Worm (Caenorhabditis elegans): ENCODE data around the gene srab-13.

Gene srab-13

DNA sequence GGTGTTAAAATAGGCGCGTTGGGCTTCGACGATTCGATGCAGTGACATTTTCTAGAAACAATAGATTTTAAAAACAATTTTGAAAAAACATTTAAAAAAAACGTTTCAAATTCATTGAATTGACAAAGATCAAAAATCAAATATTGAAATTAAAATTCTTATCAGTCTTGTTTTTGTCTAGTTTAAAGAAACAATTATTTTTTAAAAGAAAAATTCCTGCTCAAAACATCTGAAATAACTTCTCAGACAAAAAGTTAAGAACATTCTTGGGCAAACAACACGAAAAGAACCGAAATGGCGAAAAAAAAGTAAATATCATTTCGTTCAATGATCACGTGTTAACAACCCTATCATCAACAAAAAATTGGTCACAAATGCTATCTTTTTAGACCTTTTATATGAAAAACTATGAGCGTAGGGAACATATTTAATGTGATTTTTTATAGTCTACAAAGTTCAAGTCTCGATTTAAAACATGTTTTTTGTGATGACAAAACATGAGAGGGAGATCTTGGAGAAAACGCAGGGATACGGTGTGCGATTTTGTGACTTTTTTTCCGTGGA is 28.1 kb downstream of the srab-13 start, which contains the start of gene alh-5:
Gene alh-5 (minus strand): TSS at position 51 of the 564 bp plus-strand sequence.
- TF ChIP-seq hmg-4 (GFP tag; optimal IDR thresholded peaks at IDR 0.05) (no peak), sea-1 (GFP tag; conservative IDR thresholded peaks at IDR 0.05) (no peak)

DNA sequence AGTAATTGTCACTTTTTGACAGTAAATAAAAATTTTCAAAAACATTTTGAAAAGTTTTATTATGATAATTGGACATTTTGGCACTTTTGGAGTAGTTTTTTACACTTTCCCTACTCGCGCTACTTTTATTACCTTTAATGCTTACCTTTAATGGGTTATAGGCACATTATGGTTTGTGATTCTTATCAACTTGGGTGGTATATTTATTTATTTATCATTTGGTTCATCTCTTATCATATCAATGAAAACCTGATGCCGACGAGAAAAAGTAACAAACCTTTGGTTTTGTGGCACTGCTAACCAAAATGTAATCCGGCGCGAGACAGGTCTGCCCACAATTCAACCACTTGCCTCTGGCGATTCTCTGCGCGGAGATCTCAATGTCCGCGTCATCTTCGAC is 29.3 kb downstream of the srab-13 start:
- TF ChIP-seq flt-1 (GFP tag; IDR thresholded peaks at IDR 0.05): no peak
- no peak for TF ChIP-seq hmbx-1 (tag; optimal IDR thresholded peaks at IDR 0.05)
- no peak for TF ChIP-seq hnd-1 (tag; optimal IDR thresholded peaks at IDR 0.05)
- TF ChIP-seq sea-1 (GFP tag; conservative IDR thresholded peaks at IDR 0.05): no peak
- no peak for TF ChIP-seq pes-1 (GFP tag; IDR thresholded peaks at IDR 0.05)
- no peak for TF ChIP-seq ceh-36 (tag; optimal IDR thresholded peaks at IDR 0.05)
- no peak for TF ChIP-seq scrt-1 (GFP tag; IDR thresholded peaks at IDR 0.05)
- no peak for TF ChIP-seq ama-1 (optimal IDR thresholded peaks at IDR 0.05)
- TF ChIP-seq ets-7 (tag; optimal IDR thresholded peaks at IDR 0.05): no peak

DNA sequence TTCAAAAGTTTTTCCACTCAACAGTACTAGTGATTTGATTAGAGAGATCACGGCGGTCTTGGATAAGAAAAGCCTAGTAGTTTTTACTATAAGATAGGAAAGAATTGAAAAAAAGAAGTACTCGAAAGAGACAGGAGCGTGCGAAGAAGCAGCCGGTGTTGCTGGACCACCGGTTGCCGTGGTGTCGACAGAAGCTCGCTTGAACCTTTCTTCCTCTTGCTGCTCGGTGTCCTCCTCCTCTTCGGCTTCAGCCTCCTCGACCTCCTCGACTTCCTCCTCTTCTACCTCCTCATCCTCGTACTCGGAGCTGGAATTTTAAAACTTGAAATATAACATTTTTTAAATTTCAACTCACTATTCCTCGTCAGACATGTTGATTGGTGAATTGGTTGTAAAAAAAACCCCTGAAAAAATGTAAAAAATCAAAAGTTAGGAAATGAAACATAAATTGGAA is 35.1 kb downstream of the srab-13 start, which contains the start of gene tnt-4:
Gene tnt-4 (minus strand): TSS at position 404 of the 454 bp plus-strand sequence.
- TF ChIP-seq pes-1 (GFP tag; IDR thresholded peaks at IDR 0.05) (no peak), F13C5.2 (tag; optimal IDR thresholded peaks at IDR 0.05) (no peak)

ce11 chrV:1991381-1991780 is 36.3 kb downstream of the srab-13 start:
- TF ChIP-seq scrt-1 (GFP tag; IDR thresholded peaks at IDR 0.05) (no peak), pes-1 (GFP tag; IDR thresholded peaks at IDR 0.05) (no peak), F13C5.2 (tag; optimal IDR thresholded peaks at IDR 0.05) (no peak), hmbx-1 (tag; optimal IDR thresholded peaks at IDR 0.05) (no peak), hnd-1 (tag; optimal IDR thresholded peaks at IDR 0.05) (no peak), ets-7 (tag; optimal IDR thresholded peaks at IDR 0.05) (no peak), ceh-36 (tag; optimal IDR thresholded peaks at IDR 0.05) (no peak), B0310.2 (tag; optimal IDR thresholded peaks at IDR 0.05) (no peak), tbx-11 (GFP tag; IDR thresholded peaks at IDR 0.05) (no peak), tra-4 (tag; optimal IDR thresholded peaks at IDR 0.05) (no peak), ceh-13 (GFP tag; optimal IDR thresholded peaks at IDR 0.05) (no peak), tbx-37 (GFP tag; conservative IDR thresholded peaks at IDR 0.05) (no peak), sea-1 (GFP tag; conservative IDR thresholded peaks at IDR 0.05) (no peak), flt-1 (GFP tag; IDR thresholded peaks at IDR 0.05) (no peak), aly-1 (tag; optimal IDR thresholded peaks at IDR 0.05) (no peak), hmg-4 (GFP tag; optimal IDR thresholded peaks at IDR 0.05) (no peak), ama-1 (optimal IDR thresholded peaks at IDR 0.05) (no peak)

DNA sequence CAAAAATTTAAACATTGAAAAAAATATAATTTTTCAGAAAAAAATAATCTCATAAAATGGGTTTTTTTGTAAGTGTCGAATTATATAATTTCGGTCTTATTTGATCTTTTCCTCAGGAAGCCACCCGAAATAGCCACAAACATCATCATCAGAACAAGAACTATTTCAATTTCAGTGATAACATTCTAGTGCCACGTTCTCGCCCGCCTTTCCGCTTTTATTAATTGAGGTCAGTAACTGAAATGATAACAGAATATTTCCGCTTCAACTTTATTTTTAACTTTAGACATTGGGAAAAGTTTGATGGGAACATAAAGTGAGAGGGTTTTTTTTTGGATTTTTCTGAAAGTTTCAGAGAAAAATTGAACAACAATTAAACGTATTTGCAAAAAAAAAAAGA is 38.5 kb downstream of the srab-13 start:
- TF ChIP-seq tbx-11 (GFP tag; IDR thresholded peaks at IDR 0.05): no peak
- TF ChIP-seq ceh-13 (GFP tag; optimal IDR thresholded peaks at IDR 0.05): no peak
- no peak for TF ChIP-seq F13C5.2 (tag; optimal IDR thresholded peaks at IDR 0.05)
- TF ChIP-seq sea-1 (GFP tag; conservative IDR thresholded peaks at IDR 0.05): no peak
- no peak for TF ChIP-seq B0310.2 (tag; optimal IDR thresholded peaks at IDR 0.05)

ce11 chrV:1986954-1987353 is 40.7 kb downstream of the srab-13 start, which contains the start of gene T08B1.1:
TSS of gene T08B1.1 (minus strand) at chrV:1987045.
- TF ChIP-seq pes-1 (GFP tag; IDR thresholded peaks at IDR 0.05) (no peak), ets-7 (tag; optimal IDR thresholded peaks at IDR 0.05) (no peak), aly-1 (tag; optimal IDR thresholded peaks at IDR 0.05) (no peak), hmg-4 (GFP tag; optimal IDR thresholded peaks at IDR 0.05) (no peak), tbx-37 (GFP tag; conservative IDR thresholded peaks at IDR 0.05) (no peak), F13C5.2 (tag; optimal IDR thresholded peaks at IDR 0.05) (no peak), sea-1 (GFP tag; conservative IDR thresholded peaks at IDR 0.05) (no peak), scrt-1 (GFP tag; IDR thresholded peaks at IDR 0.05) (no peak), ama-1 (optimal IDR thresholded peaks at IDR 0.05) (no peak), hnd-1 (tag; optimal IDR thresholded peaks at IDR 0.05) (no peak), ceh-13 (GFP tag; optimal IDR thresholded peaks at IDR 0.05) (no peak), ceh-36 (tag; optimal IDR thresholded peaks at IDR 0.05) (no peak)

DNA sequence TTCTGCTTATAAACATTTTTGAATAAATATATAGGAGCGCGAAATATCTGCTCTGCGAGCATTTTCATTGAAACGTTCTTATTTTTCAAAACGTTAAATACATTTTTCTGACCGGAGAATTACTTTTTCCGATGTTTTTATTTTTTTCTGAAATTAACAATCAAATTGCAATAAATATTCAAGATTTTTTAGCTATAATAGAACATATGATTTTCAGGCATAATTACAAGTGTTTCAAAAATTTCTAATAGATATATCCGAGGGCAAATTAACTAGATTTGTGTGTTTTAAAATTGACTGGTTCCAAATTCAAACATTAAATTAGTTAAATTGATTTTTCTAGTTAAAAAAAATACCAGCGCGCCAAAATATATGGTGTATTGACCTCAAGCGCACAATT is 48.7 kb downstream of the srab-13 start, which contains the start of gene T08B1.4:
Gene T08B1.4 (plus strand): TSS at position 301 of the 400 bp plus-strand sequence.
- TF ChIP-seq flt-1 (GFP tag; IDR thresholded peaks at IDR 0.05): no peak
- TF ChIP-seq scrt-1 (GFP tag; IDR thresholded peaks at IDR 0.05): no peak
- no peak for TF ChIP-seq tbx-11 (GFP tag; IDR thresholded peaks at IDR 0.05)
- no peak for TF ChIP-seq ceh-36 (tag; optimal IDR thresholded peaks at IDR 0.05)
- TF ChIP-seq ama-1 (optimal IDR thresholded peaks at IDR 0.05): no peak
- no peak for TF ChIP-seq F13C5.2 (tag; optimal IDR thresholded peaks at IDR 0.05)
- no peak for TF ChIP-seq hmg-4 (GFP tag; optimal IDR thresholded peaks at IDR 0.05)
- no peak for TF ChIP-seq B0310.2 (tag; optimal IDR thresholded peaks at IDR 0.05)
- no peak for TF ChIP-seq aly-1 (tag; optimal IDR thresholded peaks at IDR 0.05)
- TF ChIP-seq tbx-37 (GFP tag; conservative IDR thresholded peaks at IDR 0.05): no peak
- TF ChIP-seq ets-7 (tag; optimal IDR thresholded peaks at IDR 0.05): no peak
- no peak for TF ChIP-seq hnd-1 (tag; optimal IDR thresholded peaks at IDR 0.05)
- TF ChIP-seq sea-1 (GFP tag; conservative IDR thresholded peaks at IDR 0.05): no peak
- TF ChIP-seq pes-1 (GFP tag; IDR thresholded peaks at IDR 0.05): no peak
- no peak for TF ChIP-seq ceh-13 (GFP tag; optimal IDR thresholded peaks at IDR 0.05)
- TF ChIP-seq hmbx-1 (tag; optimal IDR thresholded peaks at IDR 0.05): no peak
- no peak for TF ChIP-seq tra-4 (tag; optimal IDR thresholded peaks at IDR 0.05)

DNA sequence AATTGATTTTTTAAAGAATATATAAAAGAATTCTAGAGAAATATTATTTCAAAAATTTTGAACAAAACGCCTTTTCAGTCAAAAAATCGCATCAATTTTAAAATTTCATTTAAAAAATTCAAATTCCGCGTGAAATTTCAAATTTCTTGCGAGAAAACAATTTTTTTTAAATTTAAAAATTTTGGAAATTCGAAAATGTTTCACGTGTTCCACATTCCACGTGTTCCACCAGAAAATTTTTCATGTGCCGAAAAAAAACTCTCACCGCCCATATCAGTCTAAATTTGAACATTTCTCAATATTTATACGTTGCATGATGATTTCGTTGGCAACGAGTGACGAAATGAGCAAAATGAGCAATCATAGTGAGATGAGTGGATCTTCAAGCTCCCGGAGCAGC is 52.6 kb downstream of the srab-13 start, which contains the start of gene fbxa-201:
Gene fbxa-201 (plus strand): TSS at position 301 of the 400 bp plus-strand sequence.
- TF ChIP-seq aly-1 (tag; optimal IDR thresholded peaks at IDR 0.05): no peak
- TF ChIP-seq ama-1 (optimal IDR thresholded peaks at IDR 0.05): no peak
- TF ChIP-seq scrt-1 (GFP tag; IDR thresholded peaks at IDR 0.05): no peak
- no peak for TF ChIP-seq pes-1 (GFP tag; IDR thresholded peaks at IDR 0.05)
- TF ChIP-seq ets-7 (tag; optimal IDR thresholded peaks at IDR 0.05): no peak
- TF ChIP-seq sea-1 (GFP tag; conservative IDR thresholded peaks at IDR 0.05): no peak
- no peak for TF ChIP-seq hmg-4 (GFP tag; optimal IDR thresholded peaks at IDR 0.05)
- TF ChIP-seq tbx-37 (GFP tag; conservative IDR thresholded peaks at IDR 0.05): no peak
- no peak for TF ChIP-seq flt-1 (GFP tag; IDR thresholded peaks at IDR 0.05)
- TF ChIP-seq tbx-11 (GFP tag; IDR thresholded peaks at IDR 0.05): no peak
- no peak for TF ChIP-seq hnd-1 (tag; optimal IDR thresholded peaks at IDR 0.05)
- TF ChIP-seq hmbx-1 (tag; optimal IDR thresholded peaks at IDR 0.05): no peak
- no peak for TF ChIP-seq ceh-13 (GFP tag; optimal IDR thresholded peaks at IDR 0.05)
- no peak for TF ChIP-seq B0310.2 (tag; optimal IDR thresholded peaks at IDR 0.05)
- TF ChIP-seq F13C5.2 (tag; optimal IDR thresholded peaks at IDR 0.05): no peak
